Fruit fly (Drosophila melanogaster): ENCODE measurements around the gene CG31704.

The CG31704 gene

DNA sequence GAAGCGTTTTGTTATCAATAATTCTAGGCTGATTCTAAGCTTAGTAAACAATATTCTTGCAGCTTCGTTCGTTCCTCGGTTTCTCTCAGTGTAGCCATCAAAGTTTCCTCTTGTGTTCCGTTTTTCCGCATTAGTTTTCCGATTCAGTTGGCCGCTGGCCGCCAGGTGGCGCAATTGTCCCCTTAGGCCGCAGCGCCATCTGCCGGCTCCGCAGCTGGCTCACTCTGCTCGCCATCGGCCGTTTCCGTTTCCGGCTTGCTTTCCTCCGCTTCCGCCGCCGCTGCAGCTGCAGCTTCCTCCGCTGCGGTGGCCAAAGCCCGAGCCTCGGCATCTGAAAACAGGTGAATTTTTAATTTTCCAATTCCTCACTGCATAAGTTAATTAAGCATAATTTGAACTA is 24.1 kb upstream of the CG31704 start (continued):
- TF ChIP-seq CG17612 (GFP tag; IDR thresholded peaks at IDR 0.05) (peak; percentile 77), CG4707 (GFP tag; optimal IDR thresholded peaks at IDR 0.05) (peak; percentile 96), ind (GFP tag; optimal IDR thresholded peaks at IDR 0.05) (peak; percentile 90), eve (GFP tag; optimal IDR thresholded peaks at IDR 0.05) (peak in 1 of 2 experiments; percentile 54), CG34422 (GFP tag; IDR thresholded peaks at IDR 0.05) (peak; percentile 88), ato (GFP tag; IDR thresholded peaks at IDR 0.05; ENCODE audit: partially characterized antibody) (no peak), CG30403 (GFP tag; optimal IDR thresholded peaks at IDR 0.05) (peak; percentile 87), jigr1 (GFP tag; IDR thresholded peaks at IDR 0.05) (peak; percentile 62; the same call in 1 of the 3 replicates), dm (GFP tag; optimal IDR thresholded peaks at IDR 0.05) (peak; percentile 92), schlank (tag; optimal IDR thresholded peaks at IDR 0.05) (peak; percentile 87), Opbp (GFP tag; IDR thresholded peaks at IDR 0.05; ENCODE audit: partially characterized antibody) (peak; percentile 66; the same call in 2 of the 3 replicates), sens-2 (GFP tag; IDR thresholded peaks at IDR 0.05) (peak; percentile 96), nerfin-2 (GFP tag; IDR thresholded peaks at IDR 0.05; ENCODE audit: partially characterized antibody) (no peak), br (optimal IDR thresholded peaks at IDR 0.05) (no peak), CG8765 (GFP tag; IDR thresholded peaks at IDR 0.05) (peak; percentile 75), ham (GFP tag; IDR thresholded peaks at IDR 0.05) (peak; percentile 58; the same call in 1 of the 2 replicates), CG8924 (tag; optimal IDR thresholded peaks at IDR 0.05) (peak; percentile 78), dpn (GFP tag; optimal IDR thresholded peaks at IDR 0.05) (peak; percentile 90 to 95), CG4328 (GFP tag; optimal IDR thresholded peaks at IDR 0.05) (peak; percentile 97), CG30431 (GFP tag; optimal IDR thresholded peaks at IDR 0.05) (peak; percentile 98), CG7745 (tag; optimal IDR thresholded peaks at IDR 0.05) (no peak), pnt (GFP tag; optimal IDR thresholded peaks at IDR 0.05) (peak; percentile 77), Drgx (GFP tag; IDR thresholded peaks at IDR 0.05) (peak; percentile 31; the same call in 1 of the 2 replicates), fd96Cb (tag; optimal IDR thresholded peaks at IDR 0.05) (peak; percentile 84), lab (GFP tag; optimal IDR thresholded peaks at IDR 0.05) (peak; percentile 98), CG13123 (GFP tag; optimal IDR thresholded peaks at IDR 0.05) (peak; percentile 89), CG17186 (GFP tag; optimal IDR thresholded peaks at IDR 0.05) (peak; percentile 94), wor (GFP tag; IDR thresholded peaks at IDR 0.05) (peak; percentile 72), CG14965 (GFP tag; optimal IDR thresholded peaks at IDR 0.05; ENCODE audit: borderline replicate concordance) (peak; percentile 97), MBD-R2 (GFP tag; IDR thresholded peaks at IDR 0.05) (peak; percentile 57; the same call in 1 of the 2 replicates), hth (optimal IDR thresholded peaks at IDR 0.05) (no peak), CG8388 (GFP tag; optimal IDR thresholded peaks at IDR 0.05) (peak; percentile 90), danr (GFP tag; IDR thresholded peaks at IDR 0.05) (peak; percentile 79), sr (GFP tag; IDR thresholded peaks at IDR 0.05) (peak; percentile 95; the same call in 2 of the 3 replicates), toy (GFP tag; IDR thresholded peaks at IDR 0.05) (peak; percentile 84), p53 (GFP tag; optimal IDR thresholded peaks at IDR 0.05) (peak; percentile 96), maf-S (GFP tag; optimal IDR thresholded peaks at IDR 0.05) (peak; percentile 83), CG9817 (tag; optimal IDR thresholded peaks at IDR 0.05) (peak; percentile 86), CG9609 (GFP tag; optimal IDR thresholded peaks at IDR 0.05) (peak; percentile 93), CG8478 (optimal IDR thresholded peaks at IDR 0.05) (no peak), Nf-YC (tag; optimal IDR thresholded peaks at IDR 0.05) (peak; percentile 72), Scr (GFP tag; IDR thresholded peaks at IDR 0.05; ENCODE audit: partially characterized antibody) (no peak), nau (GFP tag; optimal IDR thresholded peaks at IDR 0.05) (peak; percentile 96), CG9797 (GFP tag; optimal IDR thresholded peaks at IDR 0.05) (peak; percentile 68), CG10147 (GFP tag; optimal IDR thresholded peaks at IDR 0.05) (peak; percentile 73), CG3995 (GFP tag; optimal IDR thresholded peaks at IDR 0.05) (peak; percentile 46), Hr39 (optimal IDR thresholded peaks at IDR 0.05) (no peak), CG15269 (tag; optimal IDR thresholded peaks at IDR 0.05) (peak; percentile 82), mam (GFP tag; optimal IDR thresholded peaks at IDR 0.05) (peak; percentile 79), CG15696 (tag; optimal IDR thresholded peaks at IDR 0.05) (peak; percentile 86), CG12219 (GFP tag; optimal IDR thresholded peaks at IDR 0.05) (peak; percentile 96), ash1 (GFP tag; optimal IDR thresholded peaks at IDR 0.05) (peak; percentile 84)
